Worm (Caenorhabditis elegans) whole organism, early embryonic: Measurements from ENCODE around the gene ceh-19.
A peak's percentile ranks its signal among the peaks of the same experiment; 100 is the strongest.

ENCODE experiments used
- B0310.2 ChIP-seq: sonication (generic microtip); optimal IDR thresholded peaks from 2 replicates; lab custom pipeline; 2016; ENCODE audit warnings: mild to moderate bottlenecking, missing genetic modification characterization, missing compliant biosample characterization
- aly-1 ChIP-seq: sonication (generic microtip); optimal IDR thresholded peaks from 2 replicates; lab custom pipeline; 2016; ENCODE audit warnings: missing genetic modification characterization, missing compliant biosample characterization
- ama-1 ChIP-seq: fragments of 150-350 bp; optimal IDR thresholded peaks from 2 replicates; lab custom pipeline; 2014
- ceh-13 ChIP-seq: fragments of 200-800 bp; sonication (Bioruptor generic); optimal IDR thresholded peaks from 2 replicates; lab custom pipeline; 2018; ENCODE audit warnings: mild to moderate bottlenecking, missing genetic modification characterization, missing compliant biosample characterization
- ets-7 ChIP-seq: sonication (generic microtip); optimal IDR thresholded peaks from 2 replicates; lab custom pipeline; 2016; ENCODE audit warnings: missing genotype, missing genetic modification characterization, missing compliant biosample characterization
- hmg-4 ChIP-seq: fragments of 200-800 bp; sonication (Bioruptor generic); optimal IDR thresholded peaks from 2 replicates; lab custom pipeline; 2018; ENCODE audit warnings: mild to moderate bottlenecking, missing genetic modification characterization, missing compliant biosample characterization
- pes-1 ChIP-seq: fragments of 200-800 bp; sonication (Bioruptor generic); IDR thresholded peaks from 2 replicates; pipeline ENCODE4 v1.3.6; 2022; ENCODE audit warnings: missing genetic modification reagents, missing genetic modification characterization, missing compliant biosample characterization
- tbx-11 ChIP-seq: fragments of 200-800 bp; sonication (Bioruptor generic); IDR thresholded peaks from 2 replicates; pipeline ENCODE4 v1.3.6; 2022; ENCODE audit warnings: missing genetic modification characterization, missing compliant biosample characterization
- tra-4 ChIP-seq: sonication (generic microtip); optimal IDR thresholded peaks from 2 replicates; lab custom pipeline; 2017; ENCODE audit warnings: missing genetic modification characterization, missing compliant biosample characterization

The ceh-19 gene

ce11 chrIV:7909455-7910141 is 46.2 kb downstream of the ceh-19 start:
- TF ChIP-seq hmg-4 (GFP tag; lab: Kevin White, UChicago) (peak; percentile 31), ceh-13 (GFP tag; lab: Kevin White, UChicago) (no peak)

- TF ChIP-seq tra-4 (tag; lab: Kevin White, UChicago), result no peak
- no peak for TF ChIP-seq pes-1 (GFP tag; lab: Robert Waterston, UW)
- no peak for TF ChIP-seq ets-7 (tag; lab: Kevin White, UChicago)
- TF ChIP-seq tbx-11 (GFP tag; lab: Robert Waterston, UW), result no peak
- no peak for TF ChIP-seq ama-1 (lab: Kevin White, UChicago)
- no peak for TF ChIP-seq aly-1 (tag; lab: Kevin White, UChicago)
- TF ChIP-seq ceh-13 (GFP tag; lab: Kevin White, UChicago), result no peak
- TF ChIP-seq B0310.2 (tag; lab: Kevin White, UChicago), result no peak
Observed at ce11 chrIV:7906643-7907042, 49.1 kb downstream of the ceh-19 start.
